Fruit fly (Drosophila melanogaster) whole organism, embryonic: ENCODE measurements around the gene CG7715.

Experiments
- Adf1 ChIP-seq: fragments of 200-800 bp; sonication (Bioruptor generic); IDR thresholded peaks from 2 replicates; pipeline ENCODE4 v1.3.6; 2022; ENCODE audit warnings: missing biosample characterization, missing genetic modification characterization
- CG10209 ChIP-seq: fragments of 200-800 bp; sonication (Bioruptor generic); optimal IDR thresholded peaks from 3 replicates; lab custom pipeline; 2017; ENCODE audit warnings: missing biosample characterization, mild to moderate bottlenecking, missing genetic modification characterization, missing genetic modification reagents
- CG10366 ChIP-seq: fragments of 200-800 bp; sonication (Bioruptor generic); IDR thresholded peaks from 2 replicates; pipeline ENCODE4 v1.3.6; 2022; ENCODE audit warnings: missing biosample characterization, missing genetic modification characterization
- CG12104 ChIP-seq: fragments of 200-800 bp; sonication (Bioruptor generic); optimal IDR thresholded peaks from 3 replicates; lab custom pipeline; 2016; ENCODE audit warnings: missing biosample characterization, missing genetic modification characterization
- CG1529 ChIP-seq: fragments of 200-800 bp; sonication (Bioruptor generic); optimal IDR thresholded peaks from 3 replicates; lab custom pipeline; 2018; ENCODE audit warnings: missing biosample characterization, missing genetic modification characterization
- CG1602 ChIP-seq: fragments of 200-800 bp; sonication (Bioruptor generic); optimal IDR thresholded peaks from 3 replicates; lab custom pipeline; 2016; ENCODE audit warnings: missing biosample characterization, missing genetic modification characterization
- CG16779 ChIP-seq: fragments of 200-800 bp; sonication (Bioruptor generic); IDR thresholded peaks from 2 replicates; pipeline ENCODE4 v1.3.6; 2022; ENCODE audit warnings: missing biosample characterization, missing genetic modification characterization
- CG18011 ChIP-seq: fragments of 200-800 bp; sonication (Bioruptor generic); optimal IDR thresholded peaks from 2 replicates; lab custom pipeline; 2017; ENCODE audit warnings: missing biosample characterization, missing genetic modification characterization, mild to moderate bottlenecking, moderate library complexity, missing genotype
- CG2712 ChIP-seq: fragments of 200-800 bp; optimal IDR thresholded peaks from 3 replicates; lab custom pipeline; 2019; ENCODE audit warnings: missing biosample characterization, mild to moderate bottlenecking, missing genetic modification characterization, moderate library complexity
- CG2875 ChIP-seq: fragments of 200-800 bp; sonication (Bioruptor generic); optimal IDR thresholded peaks from 2 replicates; lab custom pipeline; 2017; ENCODE audit warnings: missing biosample characterization, mild to moderate bottlenecking, missing genetic modification characterization, missing genetic modification reagents
- CG32772 ChIP-seq: fragments of 200-800 bp; sonication (Bioruptor generic); IDR thresholded peaks from 2 replicates; pipeline ENCODE4 v1.3.6; 2022; ENCODE audit warnings: missing biosample characterization, missing genetic modification characterization
- CG43689 ChIP-seq: fragments of 200-800 bp; sonication (Bioruptor generic); IDR thresholded peaks from 2 replicates; pipeline ENCODE4 v1.3.6; 2022; ENCODE audit warnings: missing biosample characterization, missing genetic modification characterization
- CG7271 ChIP-seq: fragments of 200-800 bp; sonication (Bioruptor generic); optimal IDR thresholded peaks from 2 replicates; lab custom pipeline; 2018; ENCODE audit warnings: missing biosample characterization, mild to moderate bottlenecking, missing genetic modification characterization, moderate library complexity
- CG8290 ChIP-seq, 3 experiments: fragments of 200-800 bp; sonication (Bioruptor generic); optimal IDR thresholded peaks; 2 replicates each; lab custom pipeline; 2016 to 2019; ENCODE audit warnings: missing biosample characterization in 3 of 3, missing genetic modification characterization in 3 of 3, mild to moderate bottlenecking in 2 of 3, moderate library complexity in 1 of 3
- CG8359 ChIP-seq: fragments of 200-800 bp; sonication (Bioruptor generic); optimal IDR thresholded peaks from 2 replicates; lab custom pipeline; 2017; ENCODE audit warnings: missing biosample characterization, mild to moderate bottlenecking, missing genetic modification characterization, borderline replicate concordance
- CG8765 ChIP-seq: fragments of 200-800 bp; sonication (Bioruptor generic); IDR thresholded peaks from 2 replicates; pipeline ENCODE4 v1.3.6; 2022; ENCODE audit warnings: missing biosample characterization, missing genetic modification characterization
- CG8944 ChIP-seq: fragments of 200-800 bp; sonication (Bioruptor generic); optimal IDR thresholded peaks from 3 replicates; lab custom pipeline; 2016; ENCODE audit warnings: missing biosample characterization, missing genetic modification characterization
- Dp ChIP-seq: fragments of 200-800 bp; sonication (Bioruptor generic); optimal IDR thresholded peaks from 2 replicates; lab custom pipeline; 2018; ENCODE audit warnings: missing biosample characterization, mild to moderate bottlenecking, missing genetic modification characterization, moderate library complexity
- Eip74EF ChIP-seq, 2 experiments: fragments of 200-800 bp in 1 of 2; fragments of >200 bp in 1 of 2; sonication (Bioruptor generic) in 1 of 2; optimal IDR thresholded peaks; 2 replicates each; lab custom pipeline; 2017 to 2019; ENCODE audit warnings: missing biosample characterization in 2 of 2, missing genetic modification characterization in 2 of 2, mild to moderate bottlenecking in 1 of 2, moderate library complexity in 1 of 2
- Ets65A ChIP-seq: fragments of 200-800 bp; sonication (Bioruptor generic); peaks from one replicate; lab custom pipeline; 2016; ENCODE audit warnings: missing biosample characterization, missing genetic modification characterization
- HLHmδ ChIP-seq: fragments of 200-800 bp; sonication (Bioruptor generic); optimal IDR thresholded peaks from 2 replicates; lab custom pipeline; 2018; ENCODE audit warnings: missing biosample characterization, mild to moderate bottlenecking, missing genetic modification characterization, moderate library complexity
- Nf-YC ChIP-seq: fragments of 200-800 bp; optimal IDR thresholded peaks from 3 replicates; lab custom pipeline; 2019; ENCODE audit warnings: missing biosample characterization, mild to moderate bottlenecking, missing genetic modification characterization, moderate library complexity
- Sry-δ ChIP-seq: fragments of 200-800 bp; sonication (Bioruptor generic); optimal IDR thresholded peaks from 2 replicates; lab custom pipeline; 2016; ENCODE audit warnings: missing biosample characterization, missing genetic modification characterization
- ash1 ChIP-seq: fragments of 200-800 bp; sonication (Bioruptor generic); optimal IDR thresholded peaks from 2 replicates; lab custom pipeline; 2018; ENCODE audit warnings: missing biosample characterization, mild to moderate bottlenecking, missing genetic modification characterization
- bigmax ChIP-seq: fragments of 200-800 bp; sonication (Bioruptor generic); optimal IDR thresholded peaks from 2 replicates; lab custom pipeline; 2018; ENCODE audit warnings: missing biosample characterization, mild to moderate bottlenecking, missing genetic modification characterization
- bsh ChIP-seq, 2 experiments: fragments of 200-800 bp; sonication (Bioruptor generic); optimal IDR thresholded peaks; 2 replicates each; lab custom pipeline; 2017 to 2018; ENCODE audit warnings: mild to moderate bottlenecking in 2 of 2, missing biosample characterization in 2 of 2, missing genetic modification characterization in 2 of 2, moderate library complexity in 1 of 2
- caup ChIP-seq: fragments of 200-800 bp; sonication (Bioruptor generic); optimal IDR thresholded peaks from 3 replicates; lab custom pipeline; 2017; ENCODE audit warnings: missing biosample characterization, mild to moderate bottlenecking, missing genetic modification characterization, moderate library complexity; ENCODE audit not compliant: severe bottlenecking
- dimm ChIP-seq: fragments of 200-800 bp; sonication (Bioruptor generic); IDR thresholded peaks from 2 replicates; pipeline ENCODE4 v1.3.6; 2022; ENCODE audit warnings: missing biosample characterization, missing genetic modification characterization
- dysf ChIP-seq: fragments of 200-800 bp; sonication (Bioruptor generic); IDR thresholded peaks from 3 replicates; pipeline ENCODE4 v1.3.6; 2022; ENCODE audit warnings: missing biosample characterization, missing genetic modification characterization
- esg ChIP-seq: fragments of 200-800 bp; sonication (Bioruptor generic); conservative IDR thresholded peaks from 2 replicates; pipeline ENCODE4 v1.3.6; 2022; ENCODE audit warnings: missing biosample characterization, missing genetic modification characterization
- ewg ChIP-seq: fragments of 200-800 bp; sonication (Bioruptor generic); optimal IDR thresholded peaks from 3 replicates; lab custom pipeline; 2017; ENCODE audit warnings: mild to moderate bottlenecking, missing biosample characterization, missing genetic modification reagents, missing genetic modification characterization
- exex ChIP-seq: fragments of 200-800 bp; sonication (Bioruptor generic); optimal IDR thresholded peaks from 4 replicates; lab custom pipeline; 2018; ENCODE audit warnings: missing biosample characterization, mild to moderate bottlenecking, missing genetic modification characterization, moderate library complexity
- fd96Cb ChIP-seq: fragments of 200-800 bp; sonication (Bioruptor generic); optimal IDR thresholded peaks from 2 replicates; lab custom pipeline; 2018; ENCODE audit warnings: missing biosample characterization, mild to moderate bottlenecking, missing genetic modification characterization, moderate library complexity
- gsb-n ChIP-seq: fragments of 200-800 bp; sonication (Bioruptor generic); optimal IDR thresholded peaks from 3 replicates; lab custom pipeline; 2018; ENCODE audit warnings: missing biosample characterization, mild to moderate bottlenecking, missing genetic modification characterization
- otp ChIP-seq: fragments of 200-800 bp; sonication (Bioruptor generic); IDR thresholded peaks from 3 replicates; pipeline ENCODE4, ENCODE4 v1.3.6; 2022; ENCODE audit warnings: missing biosample characterization, missing genetic modification characterization
- peb ChIP-seq: fragments of 200-800 bp; sonication (Bioruptor generic); IDR thresholded peaks from 2 replicates; pipeline ENCODE4 v1.3.6; 2022; ENCODE audit warnings: missing biosample characterization, missing genetic modification characterization
- ranshi ChIP-seq: fragments of 200-800 bp; sonication (Bioruptor generic); IDR thresholded peaks from 2 replicates; pipeline ENCODE4 v1.3.6; 2022; ENCODE audit warnings: missing biosample characterization, missing genetic modification characterization
- sens ChIP-seq: fragments of 200-800 bp; sonication (Bioruptor generic); peaks from one replicate; lab custom pipeline; 2016; ENCODE audit warnings: missing biosample characterization, missing genetic modification characterization
- sob ChIP-seq: fragments of 200-800 bp; sonication (Bioruptor generic); IDR thresholded peaks from 2 replicates; pipeline ENCODE4 v1.3.6; 2022; ENCODE audit warnings: missing biosample characterization, missing genetic modification characterization
- sqz ChIP-seq: fragments of 200-800 bp; sonication (Bioruptor generic); optimal IDR thresholded peaks from 3 replicates; lab custom pipeline; 2018; ENCODE audit warnings: missing biosample characterization, mild to moderate bottlenecking, missing genetic modification characterization
- tll ChIP-seq, 2 experiments: fragments of 200-800 bp in 1 of 2; fragments of >200 bp in 1 of 2; sonication (Bioruptor generic) in 1 of 2; optimal IDR thresholded peaks; 2 replicates each; lab custom pipeline; 2017 to 2019; ENCODE audit warnings: missing biosample characterization in 2 of 2, missing genetic modification characterization in 2 of 2, mild to moderate bottlenecking in 1 of 2, moderate library complexity in 1 of 2
- usp ChIP-seq: fragments of >200 bp; optimal IDR thresholded peaks from 2 replicates; lab custom pipeline; 2017; ENCODE audit warnings: missing biosample characterization, missing genetic modification characterization

The CG7715 gene

dm6 chr3R:18758548-18759257, 30.4 kb upstream of the CG7715 start, which contains the start of gene Epg5 (continued):
- no peak for TF ChIP-seq dimm
- peak; percentile 50 for TF ChIP-seq fd96Cb (tag; lab: Kevin White, UChicago)

dm6 chr3R:18749786-18750185, 21.5 kb upstream of the CG7715 start:
- TF ChIP-seq CG16779 (GFP tag; lab: Robert Waterston, UW) (0 out of 2 replicates have a peak, but pooled peaks have one; percentile 5), ranshi (GFP tag; lab: Robert Waterston, UW) (no peak)

dm6 chr3R:18748087-18748486, 19.8 kb upstream of the CG7715 start:
- TF ChIP-seq Ets65A (GFP tag; lab: Kevin White, UChicago), result peak; percentile 91
- TF ChIP-seq CG10366 (GFP tag; lab: Robert Waterston, UW), result peak; percentile 8; the same call in 1 of the 2 replicates
- no peak for TF ChIP-seq CG12104 (GFP tag; lab: Kevin White, UChicago)

dm6 chr3R:18745961-18746468, 17.7 kb upstream of the CG7715 start, which contains the start of the genes PGS1 and gwl:
Gene PGS1, minus strand, starts transcription at chr3R:18746041.
Gene gwl, plus strand, starts transcription at chr3R:18746370.
- TF ChIP-seq CG2875 (peak; percentile 9), CG8359 (GFP tag; lab: Kevin White, UChicago) (no peak), CG12104 (GFP tag; lab: Kevin White, UChicago) (peak; percentile 73), sens (peak; percentile 93), HLHmδ (GFP tag; lab: Kevin White, UChicago) (no peak), CG2712 (tag; lab: Kevin White, UChicago) (peak; percentile 74), CG10209 (peak; percentile 71), ash1 (GFP tag; lab: Kevin White, UChicago) (no peak), Sry-δ (GFP tag; lab: Kevin White, UChicago) (peak; percentile 75), gsb-n (no peak), CG1602 (GFP tag; lab: Kevin White, UChicago) (peak; percentile 80), usp (GFP tag; lab: Kevin White, UChicago) (no peak), ewg (GFP tag; lab: Kevin White, UChicago) (peak; percentile 35), CG8765 (no peak), Adf1 (GFP tag; lab: Robert Waterston, UW) (0 out of 2 replicates have a peak, but pooled peaks have one; percentile 23), otp (GFP tag; lab: Robert Waterston, UW) (peak; percentile 33; the same call in 1 of the 3 replicates), peb (GFP tag; lab: Robert Waterston, UW) (no peak), esg (peak; percentile 84), CG8944 (GFP tag; lab: Kevin White, UChicago) (no peak), tll (GFP tag; optimal IDR thresholded peaks at IDR 0.05; lab: Kevin White, UChicago) (no peak), CG18011 (GFP tag; lab: Kevin White, UChicago) (no peak), bsh (GFP tag; optimal IDR thresholded peaks at IDR 0.05; lab: Kevin White, UChicago) (peak in 1 of 2 experiments; percentile 74), bigmax (GFP tag; lab: Kevin White, UChicago) (no peak), fd96Cb (tag; lab: Kevin White, UChicago) (peak; percentile 69), Eip74EF (GFP tag; optimal IDR thresholded peaks at IDR 0.05; lab: Kevin White, UChicago) (no peak), CG8290 (GFP tag; optimal IDR thresholded peaks at IDR 0.05; lab: Kevin White, UChicago) (no peak), CG8290 (tag; optimal IDR thresholded peaks at IDR 0.05; lab: Kevin White, UChicago) (no peak), CG1529 (GFP tag; lab: Kevin White, UChicago) (no peak), Nf-YC (tag; lab: Kevin White, UChicago) (no peak), caup (GFP tag; lab: Kevin White, UChicago) (no peak), CG7271 (no peak), Dp (GFP tag; lab: Kevin White, UChicago) (peak; percentile 76), CG32772 (GFP tag; lab: Robert Waterston, UW) (peak; percentile 85), CG43689 (GFP tag; lab: Robert Waterston, UW) (no peak), sob (peak; percentile 84), sqz (GFP tag; lab: Kevin White, UChicago) (no peak), exex (tag; lab: Kevin White, UChicago) (no peak), dysf (GFP tag; lab: Robert Waterston, UW) (peak; percentile 85)
